Worm (Caenorhabditis elegans): Measurements from ENCODE around the gene F22F7.7.

ce11 chrV:2126554-2126953, 13.3 kb downstream of the F22F7.7 start:
- TF ChIP-seq cog-1 (tag; optimal IDR thresholded peaks at IDR 0.05): no peak
- no peak for TF ChIP-seq tab-1 (GFP tag; IDR thresholded peaks at IDR 0.05)
- no peak for TF ChIP-seq ztf-23 (GFP tag; IDR thresholded peaks at IDR 0.05)
- TF ChIP-seq T22C8.4 (GFP tag; IDR thresholded peaks at IDR 0.05): 0 out of 2 replicates have a peak, but pooled peaks have one; percentile 19
- TF ChIP-seq klf-2 (GFP tag; conservative IDR thresholded peaks at IDR 0.05): no peak
- no peak for TF ChIP-seq flt-1 (GFP tag; IDR thresholded peaks at IDR 0.05)
- TF ChIP-seq ref-1 (GFP tag; conservative IDR thresholded peaks at IDR 0.05): no peak
- no peak for TF ChIP-seq med-1 (GFP tag; optimal IDR thresholded peaks at IDR 0.05; ENCODE audit: insufficient read depth)
